Worm (Caenorhabditis elegans): ENCODE measurements around the gene dmd-5.

ce11 chrII:5738795-5739194 lies 35.2 kb downstream of the dmd-5 start, which contains the start of gene hlh-14:
- no peak for TF ChIP-seq unc-62 (GFP tag; optimal IDR thresholded peaks at IDR 0.05)
- no peak for TF ChIP-seq unc-120 (tag; optimal IDR thresholded peaks at IDR 0.05; ENCODE audit: poor library complexity, severe bottlenecking)
- no peak for TF ChIP-seq pha-4 (tag; optimal IDR thresholded peaks at IDR 0.05)
- TF ChIP-seq M03D4.4 (tag; optimal IDR thresholded peaks at IDR 0.05): no peak
- no peak for TF ChIP-seq nhr-237 (tag; optimal IDR thresholded peaks at IDR 0.05)
- no peak for TF ChIP-seq cnd-1 (tag; optimal IDR thresholded peaks at IDR 0.05)
- no peak for TF ChIP-seq mab-5 (tag; optimal IDR thresholded peaks at IDR 0.05)
- no peak for TF ChIP-seq lin-13 (tag; optimal IDR thresholded peaks at IDR 0.05)
- TF ChIP-seq lin-32 (GFP tag; optimal IDR thresholded peaks at IDR 0.05): no peak
- no peak for TF ChIP-seq ceh-39 (tag; optimal IDR thresholded peaks at IDR 0.05)
- no peak for TF ChIP-seq mep-1 (tag; optimal IDR thresholded peaks at IDR 0.05)

All from whole organism, mixed stage, embryonic.